Worm (Caenorhabditis elegans): ENCODE measurements around the gene F12E12.6.

Gene F12E12.6

DNA sequence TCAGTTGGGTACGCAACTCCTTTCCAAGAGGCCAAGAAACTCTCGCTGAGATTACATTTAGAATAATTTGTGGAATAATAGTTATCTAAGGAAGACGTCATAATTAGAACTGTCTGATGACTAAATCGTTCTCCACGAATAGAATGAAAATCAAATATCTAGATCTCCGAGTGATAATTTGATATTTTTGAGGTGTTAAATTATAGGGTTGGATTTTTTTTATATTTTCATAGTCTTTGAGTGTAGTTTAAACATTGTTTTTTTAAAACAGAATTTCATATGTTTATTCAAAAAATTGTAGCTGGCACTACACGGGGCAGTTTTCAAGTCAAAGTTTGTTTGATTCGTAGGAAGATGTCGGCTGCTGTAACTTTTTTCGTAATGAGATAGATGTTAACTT is 20.3 kb downstream of the F12E12.6 start, which contains the start of gene srh-99:
TSS of gene srh-99 (minus strand) at position 101 of the 400 bp plus-strand sequence.
- no peak for TF ChIP-seq dao-5 (tag; optimal IDR thresholded peaks at IDR 0.05)
- TF ChIP-seq him-1 (tag; optimal IDR thresholded peaks at IDR 0.05), result no peak

DNA sequence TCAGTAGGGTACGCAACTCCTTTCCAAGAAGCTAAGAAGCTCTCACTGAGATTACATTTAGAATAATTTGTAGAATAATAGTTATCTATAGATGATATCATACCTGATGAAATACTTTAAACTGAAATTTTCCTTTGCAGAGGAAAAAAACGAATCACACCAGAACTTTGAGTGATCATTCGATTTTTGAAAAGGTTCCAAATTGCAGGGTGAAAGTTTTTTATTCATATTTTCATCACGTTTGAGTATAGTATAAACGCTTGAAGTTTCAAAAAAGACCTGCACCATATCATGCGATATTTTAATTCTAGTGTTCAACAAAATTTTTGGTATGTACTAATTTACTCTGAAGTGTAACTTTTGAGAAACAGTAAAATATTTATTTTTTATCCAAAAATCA is 22.1 kb downstream of the F12E12.6 start, which contains the start of gene srh-100:
TSS of gene srh-100 (minus strand) at position 101 of the 400 bp plus-strand sequence.
- no peak for TF ChIP-seq W03F9.2 (tag; optimal IDR thresholded peaks at IDR 0.05)
- no peak for TF ChIP-seq him-1 (tag; optimal IDR thresholded peaks at IDR 0.05)
- TF ChIP-seq dao-5 (tag; optimal IDR thresholded peaks at IDR 0.05), result no peak

DNA sequence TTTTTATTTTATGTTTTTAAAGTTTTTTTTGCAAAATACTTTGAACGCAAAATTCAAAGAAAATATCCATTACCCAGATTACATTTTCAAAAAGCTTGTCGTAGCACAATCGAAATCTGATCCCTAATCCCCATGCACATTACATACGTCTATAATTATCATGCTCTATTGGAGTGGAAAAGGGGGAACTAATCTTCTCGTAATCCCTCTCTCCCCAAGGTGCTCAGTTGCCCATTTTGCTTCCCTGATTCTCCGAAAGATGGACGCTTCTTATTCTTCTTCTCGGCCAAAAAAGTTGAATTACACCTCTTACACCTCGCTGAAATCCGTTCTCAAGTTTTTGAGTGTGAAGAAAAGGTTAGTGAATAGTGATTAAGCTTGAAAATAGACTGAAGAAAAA is 25.7 kb downstream of the F12E12.6 start, which contains the start of gene fbxc-53:
TSS of gene fbxc-53 (plus strand) at position 245 of the 400 bp plus-strand sequence.
- TF ChIP-seq dao-5 (tag; optimal IDR thresholded peaks at IDR 0.05) (no peak), W03F9.2 (tag; optimal IDR thresholded peaks at IDR 0.05) (no peak), him-1 (tag; optimal IDR thresholded peaks at IDR 0.05) (no peak)

DNA sequence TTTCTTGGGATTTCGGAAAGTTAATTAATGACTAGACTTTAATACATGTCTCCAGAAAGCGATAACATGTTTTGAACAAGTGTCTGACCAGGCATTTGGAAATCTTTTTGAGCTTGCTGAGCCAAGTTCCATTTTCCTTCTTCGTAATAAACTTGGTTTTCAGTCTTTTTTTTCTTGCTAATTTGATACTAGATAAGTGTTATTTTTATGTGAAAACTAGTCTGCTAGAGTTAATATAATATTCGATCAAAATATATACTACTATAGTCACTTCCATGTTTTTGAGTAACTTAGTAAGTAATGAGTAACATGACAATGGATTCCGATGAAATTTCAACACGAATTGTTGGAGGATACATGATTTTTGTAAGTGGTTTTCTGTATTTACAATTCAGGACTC is 27.5 kb downstream of the F12E12.6 start, which contains the start of gene srx-110:
TSS of gene srx-110 (plus strand) at position 301 of the 400 bp plus-strand sequence.
- TF ChIP-seq him-1 (tag; optimal IDR thresholded peaks at IDR 0.05) (no peak), W03F9.2 (tag; optimal IDR thresholded peaks at IDR 0.05) (no peak), dao-5 (tag; optimal IDR thresholded peaks at IDR 0.05) (no peak)

DNA sequence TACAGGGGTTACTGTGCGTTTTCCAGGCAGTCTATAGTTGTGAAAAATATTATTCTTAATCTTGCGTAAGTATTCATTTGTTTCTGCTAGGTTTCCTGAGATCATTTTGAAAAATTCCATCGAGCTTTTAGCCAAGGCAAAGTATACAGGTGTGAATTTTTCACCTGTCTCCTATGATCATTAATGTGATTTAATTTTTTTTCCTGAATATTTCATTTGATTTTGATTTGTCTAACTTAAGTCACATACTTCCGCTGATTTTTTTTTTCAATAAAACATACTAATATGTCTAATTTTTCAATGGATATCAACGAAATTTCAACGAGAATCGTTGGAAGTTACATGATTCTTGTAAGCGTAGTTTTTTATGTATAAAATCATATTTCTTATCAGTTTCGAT is 31.4 kb downstream of the F12E12.6 start, which contains the start of gene srx-108:
TSS of gene srx-108 (plus strand) at position 301 of the 400 bp plus-strand sequence.
- TF ChIP-seq dao-5 (tag; optimal IDR thresholded peaks at IDR 0.05), result no peak
- TF ChIP-seq him-1 (tag; optimal IDR thresholded peaks at IDR 0.05), result no peak
- no peak for TF ChIP-seq W03F9.2 (tag; optimal IDR thresholded peaks at IDR 0.05)

DNA sequence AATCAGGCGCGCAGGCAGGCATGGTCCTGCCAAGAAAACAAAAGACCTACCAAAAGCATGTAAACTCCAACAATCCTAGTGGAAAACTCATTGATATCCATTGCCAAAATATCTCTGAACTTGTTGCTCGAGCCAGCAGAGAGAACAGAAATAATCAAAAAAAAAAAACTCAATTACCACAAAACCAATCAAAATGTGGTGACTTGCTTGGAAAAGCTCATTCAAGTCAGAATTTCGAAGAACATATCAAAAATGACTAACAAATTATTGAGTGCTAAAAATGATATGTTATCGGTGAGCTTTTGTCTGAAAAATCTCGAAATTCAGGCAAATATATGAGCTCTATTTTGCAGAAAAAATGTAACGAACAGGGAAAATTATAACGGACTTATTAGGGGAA is 35.4 kb downstream of the F12E12.6 start, which contains the start of gene srx-105:
TSS of gene srx-105 (minus strand) at position 101 of the 400 bp plus-strand sequence.
- TF ChIP-seq W03F9.2 (tag; optimal IDR thresholded peaks at IDR 0.05) (no peak), dao-5 (tag; optimal IDR thresholded peaks at IDR 0.05) (no peak), him-1 (tag; optimal IDR thresholded peaks at IDR 0.05) (no peak)

DNA sequence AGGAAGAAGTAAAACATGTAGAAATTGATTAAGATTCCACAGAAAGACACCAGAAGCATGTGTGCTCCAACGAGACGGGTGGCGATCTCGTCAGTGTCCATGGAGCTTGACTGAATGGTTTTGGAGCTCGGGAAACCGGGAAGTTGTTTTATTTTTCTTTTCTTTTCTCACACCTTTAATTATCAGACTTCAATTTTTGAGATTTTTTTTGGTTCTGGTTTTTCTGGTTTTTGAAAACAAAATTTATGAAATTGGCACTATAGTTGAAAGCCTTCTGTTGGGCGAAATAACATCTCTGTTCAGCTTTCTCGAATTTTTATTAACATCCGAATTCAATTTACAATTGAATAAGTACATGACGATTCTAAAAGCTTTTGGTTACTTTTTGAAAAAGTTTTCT is 37.2 kb downstream of the F12E12.6 start, which contains the start of gene srx-104:
TSS of gene srx-104 (minus strand) at position 101 of the 400 bp plus-strand sequence.
- TF ChIP-seq him-1 (tag; optimal IDR thresholded peaks at IDR 0.05) (no peak), W03F9.2 (tag; optimal IDR thresholded peaks at IDR 0.05) (no peak), dao-5 (tag; optimal IDR thresholded peaks at IDR 0.05) (no peak)

DNA sequence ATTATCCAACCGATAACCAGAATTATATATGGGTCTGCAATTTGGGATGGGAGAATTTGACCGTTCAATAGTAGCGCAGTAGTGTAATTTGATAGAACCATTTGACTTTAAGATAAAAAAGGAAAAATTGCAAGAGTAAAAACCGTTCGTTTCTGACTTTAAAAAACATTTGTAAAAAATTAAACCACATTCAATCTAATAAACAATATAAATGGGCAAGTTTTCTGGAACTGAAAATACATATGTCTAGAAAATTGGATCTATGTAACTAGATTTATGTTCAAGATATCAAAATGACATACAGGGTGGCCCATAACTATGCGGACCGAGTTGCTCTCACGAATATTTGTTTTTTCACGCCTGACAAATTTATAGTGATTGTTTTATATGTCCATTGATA is 42.1 kb downstream of the F12E12.6 start, which contains the start of gene srx-102:
TSS of gene srx-102 (minus strand) at position 101 of the 400 bp plus-strand sequence.
- no peak for TF ChIP-seq W03F9.2 (tag; optimal IDR thresholded peaks at IDR 0.05)
- TF ChIP-seq dao-5 (tag; optimal IDR thresholded peaks at IDR 0.05), result no peak
- TF ChIP-seq him-1 (tag; optimal IDR thresholded peaks at IDR 0.05), result no peak

DNA sequence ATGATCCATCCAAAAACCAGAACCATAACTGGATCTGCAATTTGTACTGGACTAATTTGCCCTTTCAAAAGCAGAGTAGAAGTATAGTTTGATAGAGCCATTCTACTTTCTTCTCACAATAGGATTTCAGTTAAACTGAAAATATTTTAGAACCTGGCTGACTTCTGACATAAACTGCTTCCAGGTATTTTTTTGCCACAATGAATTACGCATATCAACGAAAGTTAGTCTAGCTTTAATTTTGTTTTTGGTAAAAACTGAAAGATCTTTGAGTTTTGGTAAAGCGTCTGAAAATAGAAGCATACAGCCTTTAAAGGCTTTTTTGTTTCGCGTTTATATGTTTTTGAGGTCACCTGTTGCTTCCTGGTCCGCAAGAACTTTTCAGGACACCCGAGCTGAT is 46.1 kb downstream of the F12E12.6 start, which contains the start of gene srx-101:
TSS of gene srx-101 (minus strand) at position 101 of the 400 bp plus-strand sequence.
- TF ChIP-seq him-1 (tag; optimal IDR thresholded peaks at IDR 0.05), result no peak
- no peak for TF ChIP-seq W03F9.2 (tag; optimal IDR thresholded peaks at IDR 0.05)
- no peak for TF ChIP-seq dao-5 (tag; optimal IDR thresholded peaks at IDR 0.05)

DNA sequence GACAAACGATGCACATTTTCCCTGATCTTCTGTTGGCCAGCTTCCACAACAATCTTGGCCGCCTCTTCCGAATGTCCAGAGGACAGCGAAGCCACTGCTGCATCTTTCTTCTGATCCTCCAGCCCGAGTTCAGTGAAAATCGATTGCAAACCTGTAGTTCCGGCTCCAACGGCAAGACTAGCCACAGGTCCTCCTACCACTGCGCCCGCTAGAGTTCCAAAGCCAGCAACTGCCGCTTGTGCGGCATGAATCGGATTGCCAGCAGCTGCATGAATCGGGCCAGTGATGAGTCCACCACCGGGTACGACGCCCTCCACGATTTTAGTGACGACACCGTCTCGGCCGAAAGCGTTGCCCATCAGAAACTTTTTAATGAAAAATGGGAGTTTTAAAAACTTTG is 48.4 kb downstream of the F12E12.6 start, which contains the start of gene ifas-1:
TSS of gene ifas-1 (minus strand) at position 387 of the 400 bp plus-strand sequence.
- TF ChIP-seq him-1 (tag; optimal IDR thresholded peaks at IDR 0.05), result no peak
- no peak for TF ChIP-seq W03F9.2 (tag; optimal IDR thresholded peaks at IDR 0.05)
- TF ChIP-seq dao-5 (tag; optimal IDR thresholded peaks at IDR 0.05), result no peak

Measured in whole organism, L4/young adult.